Fruit fly (Drosophila melanogaster) whole organism, embryonic: ENCODE measurements around the gene Fit2.

Experiments
- Awh ChIP-seq: fragments of 200-800 bp; sonication (Bioruptor generic); IDR thresholded peaks from 2 replicates; pipeline ENCODE4, ENCODE4 v1.3.6; 2022; ENCODE audit warnings: missing biosample characterization, missing genetic modification characterization
- Bgb ChIP-seq: fragments of 200-800 bp; sonication (Bioruptor generic); IDR thresholded peaks from 2 replicates; pipeline ENCODE4 v1.3.6; 2022; ENCODE audit warnings: missing biosample characterization, missing genetic modification characterization; ENCODE audit not compliant: partially characterized antibody
- CG10321 ChIP-seq: fragments of 200-800 bp; sonication (Bioruptor generic); IDR thresholded peaks from 2 replicates; pipeline ENCODE4 v1.3.6; 2022; ENCODE audit warnings: missing biosample characterization, missing genetic modification characterization
- CG10654 ChIP-seq: fragments of 200-800 bp; sonication (Bioruptor generic); optimal IDR thresholded peaks from 2 replicates; lab custom pipeline; 2016; ENCODE audit warnings: missing biosample characterization, missing genetic modification characterization
- CG11085 ChIP-seq: fragments of 200-800 bp; sonication (Bioruptor generic); IDR thresholded peaks from 2 replicates; pipeline ENCODE4 v1.3.6; 2022; ENCODE audit warnings: missing biosample characterization, missing genetic modification characterization
- CG11093 ChIP-seq: fragments of 200-800 bp; sonication (Bioruptor generic); IDR thresholded peaks from 3 replicates; pipeline ENCODE4 v1.3.6; 2022; ENCODE audit warnings: missing biosample characterization, missing genetic modification characterization
- CG12071 ChIP-seq: fragments of 200-800 bp; sonication (Bioruptor generic); optimal IDR thresholded peaks from 3 replicates; lab custom pipeline; 2018; ENCODE audit warnings: missing biosample characterization, mild to moderate bottlenecking, missing genetic modification characterization
- CG13424 ChIP-seq: fragments of 200-800 bp; sonication (Bioruptor generic); optimal IDR thresholded peaks from 2 replicates; lab custom pipeline; 2019; ENCODE audit warnings: missing biosample characterization, mild to moderate bottlenecking, missing genetic modification characterization, moderate library complexity
- CG1602 ChIP-seq: fragments of 200-800 bp; sonication (Bioruptor generic); optimal IDR thresholded peaks from 3 replicates; lab custom pipeline; 2016; ENCODE audit warnings: missing biosample characterization, missing genetic modification characterization
- CG2120 ChIP-seq: fragments of 200-800 bp; sonication (Bioruptor generic); optimal IDR thresholded peaks from 3 replicates; lab custom pipeline; 2016; ENCODE audit warnings: missing biosample characterization, missing genetic modification characterization
- CG2875 ChIP-seq: fragments of 200-800 bp; sonication (Bioruptor generic); optimal IDR thresholded peaks from 2 replicates; lab custom pipeline; 2017; ENCODE audit warnings: missing biosample characterization, mild to moderate bottlenecking, missing genetic modification characterization, missing genetic modification reagents
- CG3065 ChIP-seq: fragments of 200-800 bp; sonication (Bioruptor generic); optimal IDR thresholded peaks from 2 replicates; lab custom pipeline; 2016; ENCODE audit warnings: missing biosample characterization, missing genetic modification characterization
- CG42726 ChIP-seq: fragments of 200-800 bp; sonication (Bioruptor generic); IDR thresholded peaks from 2 replicates; pipeline ENCODE4 v1.3.6; 2022; ENCODE audit warnings: missing biosample characterization, missing genetic modification characterization; ENCODE audit not compliant: partially characterized antibody
- CG4282 ChIP-seq: fragments of 200-800 bp; sonication (Bioruptor generic); optimal IDR thresholded peaks from 2 replicates; lab custom pipeline; 2016; ENCODE audit warnings: missing biosample characterization, missing genetic modification characterization
- CG5180 ChIP-seq: fragments of 200-800 bp; sonication (Bioruptor generic); optimal IDR thresholded peaks from 3 replicates; lab custom pipeline; 2017; ENCODE audit warnings: missing biosample characterization, missing genetic modification characterization, mild to moderate bottlenecking, moderate library complexity, missing genetic modification reagents
- CG5953 ChIP-seq: fragments of 200-800 bp; sonication (Bioruptor generic); IDR thresholded peaks from 2 replicates; pipeline ENCODE4 v1.3.6; 2022; ENCODE audit warnings: missing biosample characterization, missing genetic modification characterization
- CG6683 ChIP-seq: fragments of 200-800 bp; sonication (Bioruptor generic); optimal IDR thresholded peaks from 2 replicates; lab custom pipeline; 2017; ENCODE audit warnings: missing biosample characterization, mild to moderate bottlenecking, missing genetic modification characterization, missing genetic modification reagents
- CG7357 ChIP-seq: fragments of 200-800 bp; sonication (Bioruptor generic); IDR thresholded peaks from 3 replicates; pipeline ENCODE4 v1.3.6; 2022; ENCODE audit warnings: missing biosample characterization, missing genetic modification characterization
- CG7786 ChIP-seq: fragments of 200-800 bp; sonication (Bioruptor generic); optimal IDR thresholded peaks from 2 replicates; lab custom pipeline; 2016; ENCODE audit warnings: missing biosample characterization, missing genetic modification characterization
- CG8388 ChIP-seq: fragments of 200-800 bp; sonication (Bioruptor generic); optimal IDR thresholded peaks from 2 replicates; lab custom pipeline; 2019; ENCODE audit warnings: missing biosample characterization, mild to moderate bottlenecking, missing genetic modification characterization, moderate library complexity
- CG8924 ChIP-seq: fragments of 200-800 bp; optimal IDR thresholded peaks from 3 replicates; lab custom pipeline; 2019; ENCODE audit warnings: missing biosample characterization, mild to moderate bottlenecking, missing genetic modification characterization, moderate library complexity
- Dek ChIP-seq: fragments of 200-800 bp; sonication (Bioruptor generic); optimal IDR thresholded peaks from 3 replicates; lab custom pipeline; 2019; ENCODE audit warnings: missing biosample characterization, mild to moderate bottlenecking, missing genetic modification characterization, moderate library complexity
- Hmx ChIP-seq: fragments of 200-800 bp; sonication (Bioruptor generic); optimal IDR thresholded peaks from 2 replicates; lab custom pipeline; 2016; ENCODE audit warnings: missing biosample characterization, missing genetic modification characterization
- Lim3 ChIP-seq: fragments of 200-800 bp; sonication (Bioruptor generic); IDR thresholded peaks from 2 replicates; pipeline ENCODE4 v1.3.6; 2022; ENCODE audit warnings: missing biosample characterization, missing genetic modification characterization
- Rfx ChIP-seq: fragments of 200-800 bp; sonication (Bioruptor generic); IDR thresholded peaks from 2 replicates; pipeline ENCODE4 v1.3.6; 2022; ENCODE audit warnings: missing biosample characterization, missing genetic modification characterization
- Ssrp ChIP-seq: fragments of 200-800 bp; sonication (Bioruptor generic); optimal IDR thresholded peaks from 2 replicates; lab custom pipeline; 2018; ENCODE audit warnings: missing biosample characterization, mild to moderate bottlenecking, missing genetic modification characterization, moderate library complexity
- ato ChIP-seq: fragments of 200-800 bp; sonication (Bioruptor generic); IDR thresholded peaks from 2 replicates; pipeline ENCODE4 v1.3.6; 2022; ENCODE audit warnings: missing biosample characterization, missing genetic modification characterization; ENCODE audit not compliant: partially characterized antibody
- bab2 ChIP-seq: fragments of 200-800 bp; sonication (Bioruptor generic); optimal IDR thresholded peaks from 2 replicates; lab custom pipeline; 2016; ENCODE audit warnings: missing biosample characterization, missing genetic modification characterization
- cad ChIP-seq: fragments of >200 bp; optimal IDR thresholded peaks from 2 replicates; lab custom pipeline; 2017; ENCODE audit warnings: missing biosample characterization, missing genetic modification characterization
- caup ChIP-seq: fragments of 200-800 bp; sonication (Bioruptor generic); optimal IDR thresholded peaks from 3 replicates; lab custom pipeline; 2017; ENCODE audit warnings: missing biosample characterization, mild to moderate bottlenecking, missing genetic modification characterization, moderate library complexity; ENCODE audit not compliant: severe bottlenecking
- chinmo ChIP-seq: fragments of 200-800 bp; sonication (Bioruptor generic); IDR thresholded peaks from 4 replicates; pipeline ENCODE4 v1.3.6; 2022; ENCODE audit warnings: missing biosample characterization, missing genetic modification characterization; ENCODE audit not compliant: partially characterized antibody
- dysf ChIP-seq: fragments of 200-800 bp; sonication (Bioruptor generic); IDR thresholded peaks from 3 replicates; pipeline ENCODE4 v1.3.6; 2022; ENCODE audit warnings: missing biosample characterization, missing genetic modification characterization
- eve ChIP-seq, 2 experiments: fragments of >200 bp; optimal IDR thresholded peaks; 2 replicates each; lab custom pipeline; 2017; ENCODE audit warnings: missing biosample characterization in 2 of 2, missing genetic modification characterization in 2 of 2
- exex ChIP-seq: fragments of 200-800 bp; sonication (Bioruptor generic); optimal IDR thresholded peaks from 4 replicates; lab custom pipeline; 2018; ENCODE audit warnings: missing biosample characterization, mild to moderate bottlenecking, missing genetic modification characterization, moderate library complexity
- fd3F ChIP-seq: fragments of 200-800 bp; sonication (Bioruptor generic); optimal IDR thresholded peaks from 2 replicates; lab custom pipeline; 2018; ENCODE audit warnings: missing biosample characterization, mild to moderate bottlenecking, missing genetic modification characterization, moderate library complexity
- grau ChIP-seq: fragments of 200-800 bp; optimal IDR thresholded peaks from 3 replicates; lab custom pipeline; 2019; ENCODE audit warnings: missing biosample characterization, mild to moderate bottlenecking, missing genetic modification characterization, moderate library complexity
- gsb ChIP-seq: fragments of 200-800 bp; sonication (Bioruptor generic); IDR thresholded peaks from 2 replicates; pipeline ENCODE4 v1.3.6; 2022; ENCODE audit warnings: missing biosample characterization, missing genetic modification characterization
- lbe ChIP-seq: fragments of 200-800 bp; sonication (Bioruptor generic); optimal IDR thresholded peaks from 2 replicates; lab custom pipeline; 2016; ENCODE audit warnings: missing biosample characterization, mild to moderate bottlenecking, missing genetic modification characterization
- lmd ChIP-seq: fragments of 200-800 bp; sonication (Bioruptor generic); IDR thresholded peaks from 2 replicates; pipeline ENCODE4 v1.3.6; 2022; ENCODE audit warnings: missing biosample characterization, missing genetic modification characterization
- lov ChIP-seq, 2 experiments: fragments of 200-800 bp in 1 of 2; fragments of >200 bp in 1 of 2; sonication (Bioruptor generic) in 1 of 2; IDR thresholded peaks in 1 of 2; optimal IDR thresholded peaks in 1 of 2; 2 replicates in 1 of 2; 3 replicates in 1 of 2; pipeline versions ENCODE4 v1.3.6 to Lab custom; 2017 to 2022; ENCODE audit warnings: missing biosample characterization in 1 of 2, missing genetic modification characterization in 1 of 2
- nerfin-2 ChIP-seq: fragments of 200-800 bp; sonication (Bioruptor generic); IDR thresholded peaks from 2 replicates; pipeline ENCODE4 v1.3.6; 2022; ENCODE audit warnings: missing biosample characterization, missing genetic modification characterization; ENCODE audit not compliant: partially characterized antibody
- onecut ChIP-seq: fragments of 200-800 bp; sonication (Bioruptor generic); IDR thresholded peaks from 2 replicates; pipeline ENCODE4 v1.3.6; 2022; ENCODE audit warnings: missing biosample characterization, missing genetic modification characterization
- ranshi ChIP-seq: fragments of 200-800 bp; sonication (Bioruptor generic); IDR thresholded peaks from 2 replicates; pipeline ENCODE4 v1.3.6; 2022; ENCODE audit warnings: missing biosample characterization, missing genetic modification characterization
- run ChIP-seq: fragments of 200-800 bp; sonication (Bioruptor generic); optimal IDR thresholded peaks from 3 replicates; lab custom pipeline; 2018; ENCODE audit warnings: missing biosample characterization, mild to moderate bottlenecking, missing genetic modification characterization
- ssp ChIP-seq: fragments of 200-800 bp; sonication (Bioruptor generic); IDR thresholded peaks from 2 replicates; pipeline ENCODE4 v1.3.6; 2022; ENCODE audit warnings: missing biosample characterization, missing genetic modification characterization
- tup ChIP-seq: fragments of 200-800 bp; sonication (Bioruptor generic); optimal IDR thresholded peaks from 2 replicates; lab custom pipeline; 2016; ENCODE audit warnings: missing biosample characterization, mild to moderate bottlenecking, missing genetic modification characterization, moderate library complexity
- usp ChIP-seq: fragments of >200 bp; optimal IDR thresholded peaks from 2 replicates; lab custom pipeline; 2017; ENCODE audit warnings: missing biosample characterization, missing genetic modification characterization

Gene Fit2

DNA sequence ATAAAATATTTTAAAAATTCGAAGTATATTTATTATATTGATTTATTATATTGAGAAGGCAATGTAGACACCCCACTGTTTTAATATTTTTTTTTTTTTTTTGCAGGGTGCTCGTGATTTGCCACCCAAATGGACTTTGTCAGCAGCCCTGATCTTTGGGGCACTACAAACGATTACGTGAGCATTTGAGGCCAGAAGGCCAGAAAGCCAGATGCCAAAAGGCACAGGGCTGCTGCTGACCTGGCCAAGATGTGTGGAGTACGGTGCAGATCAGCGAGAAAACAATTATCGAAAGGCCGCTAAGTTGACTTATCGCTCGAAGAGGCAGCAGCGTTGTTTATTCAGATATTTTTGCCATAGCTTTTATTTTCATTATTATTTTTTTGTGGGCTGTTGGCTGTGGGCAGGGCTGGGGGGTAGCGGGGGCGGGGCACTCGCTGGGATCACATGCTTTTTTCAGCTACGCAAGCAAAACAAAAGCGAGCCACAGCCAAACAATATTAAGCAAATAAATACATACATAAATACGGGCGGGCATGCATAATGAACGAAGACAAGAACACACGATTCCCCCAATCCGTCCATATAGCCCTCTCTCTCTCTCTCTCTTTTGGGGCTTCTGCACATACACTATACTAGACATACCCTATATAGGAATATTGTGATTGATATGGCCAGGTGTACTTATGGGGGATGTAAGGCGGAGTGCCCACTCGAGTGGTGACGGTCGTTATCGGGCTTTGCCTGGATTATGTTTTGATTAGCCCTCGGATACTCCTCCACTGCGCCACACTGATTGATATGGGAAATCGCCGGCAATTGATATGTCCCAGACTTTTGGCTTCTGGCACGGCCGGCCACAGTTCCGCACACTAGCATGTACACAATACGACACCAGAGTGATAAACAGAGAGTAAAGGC, 20.6 kb upstream of the Fit2 start (continued):
- TF ChIP-seq lmd (GFP tag; lab: Robert Waterston, UW) = 0 out of 2 replicates have a peak, but pooled peaks have one; percentile 10
- no peak for TF ChIP-seq usp
- no peak for TF ChIP-seq Lim3
- TF ChIP-seq CG5953 (GFP tag; lab: Robert Waterston, UW) = 0 out of 2 replicates have a peak, but pooled peaks have one; percentile 4
- TF ChIP-seq CG8924 (tag; lab: Kevin White, UChicago) = no peak
- no peak for TF ChIP-seq fd3F
- no peak for TF ChIP-seq CG7357
- TF ChIP-seq CG3065 (GFP tag; lab: Kevin White, UChicago) = no peak
- no peak for TF ChIP-seq lov (optimal IDR thresholded peaks at IDR 0.05; lab: Kevin White, UChicago)
- no peak for TF ChIP-seq lov (GFP tag; IDR thresholded peaks at IDR 0.05; lab: Robert Waterston, UW)
- TF ChIP-seq nerfin-2 (GFP tag; lab: Robert Waterston, UW) = no peak
- peak; percentile 64 for TF ChIP-seq caup (GFP tag; lab: Kevin White, UChicago)
- TF ChIP-seq lbe = no peak
- TF ChIP-seq chinmo (GFP tag; lab: Robert Waterston, UW) = peak; percentile 91; the same call in 2 of the 4 replicates
- TF ChIP-seq CG10654 = no peak

DNA sequence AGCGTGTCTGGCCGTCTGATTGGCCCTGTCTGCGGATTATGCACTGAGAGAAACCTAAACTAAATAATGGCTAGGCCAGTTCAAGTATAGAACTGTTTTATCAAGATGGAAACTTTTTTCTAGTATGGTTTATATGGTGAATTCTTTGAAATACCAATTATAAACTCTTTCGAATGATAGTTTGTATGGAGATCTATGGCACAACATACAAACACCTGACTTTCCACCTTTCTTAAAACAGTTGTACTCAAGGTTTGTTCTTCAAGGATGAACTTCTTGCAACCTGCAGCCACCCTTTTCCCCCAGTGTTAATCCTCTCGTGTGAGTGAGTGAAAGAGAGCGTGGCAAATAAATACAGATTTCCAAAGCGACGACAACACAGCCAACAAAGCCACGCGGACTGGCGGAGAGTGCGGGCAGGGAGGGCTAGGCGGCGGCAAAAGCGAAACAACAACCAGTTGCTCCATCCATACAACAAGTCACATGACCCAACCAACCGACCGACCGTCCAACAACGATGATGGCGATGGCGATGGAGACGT, 19.8 kb upstream of the Fit2 start:
- peak; percentile 86 for TF ChIP-seq CG11093 (GFP tag; lab: Robert Waterston, UW)
- 0 out of 2 replicates have a peak, but pooled peaks have one; percentile 26 for TF ChIP-seq CG42726 (GFP tag; lab: Robert Waterston, UW)
- TF ChIP-seq Rfx (GFP tag; lab: Robert Waterston, UW) = peak; percentile 87
- TF ChIP-seq gsb (GFP tag; lab: Robert Waterston, UW) = peak; percentile 79
- TF ChIP-seq CG13424 (tag; lab: Kevin White, UChicago) = peak; percentile 87
- TF ChIP-seq ranshi (GFP tag; lab: Robert Waterston, UW) = peak; percentile 83
- TF ChIP-seq onecut = peak; percentile 64
- peak; percentile 63 for TF ChIP-seq Awh (GFP tag; lab: Robert Waterston, UW)
- TF ChIP-seq Dek = peak; percentile 88
- TF ChIP-seq ssp (GFP tag; lab: Robert Waterston, UW) = peak; percentile 77
- TF ChIP-seq cad (GFP tag; lab: Kevin White, UChicago) = no peak
- TF ChIP-seq CG6683 (GFP tag; lab: Kevin White, UChicago) = peak; percentile 64
- peak; percentile 61 for TF ChIP-seq CG11085 (GFP tag; lab: Robert Waterston, UW)
- TF ChIP-seq bab2 (GFP tag; lab: Kevin White, UChicago) = peak; percentile 89
- TF ChIP-seq Hmx = peak; percentile 25
- peak; percentile 85 for TF ChIP-seq Ssrp (tag; lab: Kevin White, UChicago)
- TF ChIP-seq dysf = peak; percentile 94
- peak; percentile 64; the same call in 1 of the 2 replicates for TF ChIP-seq CG10321 (GFP tag; lab: Robert Waterston, UW)
- TF ChIP-seq tup (GFP tag; lab: Kevin White, UChicago) = peak; percentile 67
- peak; percentile 93 for TF ChIP-seq CG2120 (GFP tag; lab: Kevin White, UChicago)
- TF ChIP-seq CG8388 (GFP tag; lab: Kevin White, UChicago) = peak; percentile 83
- peak; percentile 76 for TF ChIP-seq CG5180 (GFP tag; lab: Kevin White, UChicago)
- TF ChIP-seq eve (GFP tag; optimal IDR thresholded peaks at IDR 0.05; lab: Kevin White, UChicago) = peak in 1 of 2 experiments; percentile 78
- TF ChIP-seq CG2875 (GFP tag; lab: Kevin White, UChicago) = peak; percentile 54
- TF ChIP-seq CG7786 (GFP tag; lab: Kevin White, UChicago) = peak; percentile 90
- no peak for TF ChIP-seq ato
- peak; percentile 72 for TF ChIP-seq CG12071 (GFP tag; lab: Kevin White, UChicago)
- no peak for TF ChIP-seq exex (tag; lab: Kevin White, UChicago)
- TF ChIP-seq CG1602 (GFP tag; lab: Kevin White, UChicago) = peak; percentile 68
- TF ChIP-seq Bgb (GFP tag; lab: Robert Waterston, UW) = no peak
- TF ChIP-seq run = peak; percentile 81
- peak; percentile 83 for TF ChIP-seq CG4282 (GFP tag; lab: Kevin White, UChicago)
- TF ChIP-seq grau (tag; lab: Kevin White, UChicago) = peak; percentile 91
